Worm (Caenorhabditis elegans) whole organism, L1 larva: ENCODE results near the gene F13A2.1.

Experiments
- aha-1 ChIP-seq: fragments of 150-350 bp; optimal IDR thresholded peaks from 2 replicates; lab custom pipeline; 2014; ENCODE audit warnings: missing biosample characterization, missing genetic modification characterization
- blmp-1 ChIP-seq: fragments of 150-350 bp; optimal IDR thresholded peaks from 2 replicates; lab custom pipeline; 2014; ENCODE audit warnings: missing biosample characterization, missing genetic modification characterization
- ceh-90 ChIP-seq: sonication (generic microtip); optimal IDR thresholded peaks from 2 replicates; lab custom pipeline; 2016; ENCODE audit warnings: missing genetic modification characterization, missing compliant biosample characterization
- fos-1 ChIP-seq: fragments of 150-350 bp; optimal IDR thresholded peaks from 2 replicates; lab custom pipeline; 2014; ENCODE audit warnings: missing biosample characterization, missing genetic modification characterization
- hlh-4 ChIP-seq: sonication (generic microtip); optimal IDR thresholded peaks from 2 replicates; lab custom pipeline; 2016; ENCODE audit warnings: mild to moderate bottlenecking, missing genetic modification characterization, missing compliant biosample characterization
- lsy-2 ChIP-seq, 2 experiments: fragments of 150-350 bp; optimal IDR thresholded peaks; 2 replicates each; lab custom pipeline; 2014; ENCODE audit warnings: missing biosample characterization in 2 of 2, missing genetic modification characterization in 2 of 2
- nhr-11 ChIP-seq: fragments of 150-350 bp; optimal IDR thresholded peaks from 2 replicates; lab custom pipeline; 2014; ENCODE audit warnings: missing biosample characterization, missing genetic modification characterization
- nhr-20 ChIP-seq: sonication (generic microtip); optimal IDR thresholded peaks from 2 replicates; lab custom pipeline; 2016; ENCODE audit warnings: mild to moderate bottlenecking, missing genetic modification characterization, missing compliant biosample characterization
- nhr-28 ChIP-seq: fragments of 150-350 bp; optimal IDR thresholded peaks from 2 replicates; lab custom pipeline; 2014; ENCODE audit warnings: missing biosample characterization, missing genetic modification characterization
- skn-1 ChIP-seq: fragments of 150-350 bp; optimal IDR thresholded peaks from 2 replicates; lab custom pipeline; 2014; ENCODE audit warnings: missing biosample characterization, missing genetic modification characterization

ce11 chrV:4357369-4357768, 24.8 kb downstream of the F13A2.1 start:
- TF ChIP-seq aha-1 (tag; lab: Kevin White, UChicago): no peak
- peak; percentile 38 for TF ChIP-seq skn-1 (tag; lab: Kevin White, UChicago)
- no peak for TF ChIP-seq nhr-28 (tag; lab: Kevin White, UChicago)
- TF ChIP-seq ceh-90 (tag; lab: Kevin White, UChicago): no peak
- no peak for TF ChIP-seq fos-1 (tag; lab: Kevin White, UChicago)
- peak; percentile 93 for TF ChIP-seq blmp-1 (tag; lab: Kevin White, UChicago)
- no peak for TF ChIP-seq hlh-4 (tag; lab: Kevin White, UChicago)
- TF ChIP-seq nhr-20: no peak
- TF ChIP-seq lsy-2 (tag; optimal IDR thresholded peaks at IDR 0.05; lab: Kevin White, UChicago): peak in 1 of 2 experiments; percentile 36
- no peak for TF ChIP-seq nhr-11 (tag; lab: Kevin White, UChicago)
